Fruit fly (Drosophila melanogaster): Measurements from ENCODE around the gene Sol1.

The Sol1 gene

dm6 chr3R:12448889-12449314, 62.9 kb downstream of the Sol1 start, which contains the start of gene CG18549 (continued):
- TF ChIP-seq fd64A (GFP tag; optimal IDR thresholded peaks at IDR 0.05) = peak; percentile 100
- TF ChIP-seq NfI (GFP tag; optimal IDR thresholded peaks at IDR 0.05) = peak; percentile 100
- peak; percentile 62 for TF ChIP-seq tna (GFP tag; IDR thresholded peaks at IDR 0.05; ENCODE audit: partially characterized antibody)
- peak; percentile 99 for TF ChIP-seq Atf-2 (GFP tag; optimal IDR thresholded peaks at IDR 0.05)
- peak; percentile 76 for TF ChIP-seq bbx (GFP tag; IDR thresholded peaks at IDR 0.05; ENCODE audit: partially characterized antibody)
- TF ChIP-seq CG3163 (GFP tag; optimal IDR thresholded peaks at IDR 0.05) = peak; percentile 92
- peak; percentile 100 for TF ChIP-seq CG10147 (GFP tag; optimal IDR thresholded peaks at IDR 0.05)
- TF ChIP-seq org-1 (GFP tag; optimal IDR thresholded peaks at IDR 0.05) = peak; percentile 99
- TF ChIP-seq CG7372 (GFP tag; IDR thresholded peaks at IDR 0.05) = peak; percentile 100
- peak; percentile 100 for TF ChIP-seq sqz (GFP tag; optimal IDR thresholded peaks at IDR 0.05)
- peak; percentile 99 for TF ChIP-seq toy (GFP tag; IDR thresholded peaks at IDR 0.05)
- TF ChIP-seq Dref (GFP tag; IDR thresholded peaks at IDR 0.05) = peak; percentile 82
- peak; percentile 98 for TF ChIP-seq Usf (GFP tag; optimal IDR thresholded peaks at IDR 0.05)
- peak; percentile 100 for TF ChIP-seq CG11695 (GFP tag; IDR thresholded peaks at IDR 0.05)
- peak; percentile 100 for TF ChIP-seq sim (GFP tag; IDR thresholded peaks at IDR 0.05)
- peak; percentile 99 to 100 for TF ChIP-seq Hr51 (GFP tag; optimal IDR thresholded peaks at IDR 0.05)
- peak; percentile 100 for TF ChIP-seq CG1602 (GFP tag; optimal IDR thresholded peaks at IDR 0.05)
- peak; percentile 98 for TF ChIP-seq ac (GFP tag; optimal IDR thresholded peaks at IDR 0.05)
- TF ChIP-seq Asciz (GFP tag; optimal IDR thresholded peaks at IDR 0.05) = peak; percentile 100
- TF ChIP-seq zfh2 (GFP tag; optimal IDR thresholded peaks at IDR 0.05) = peak; percentile 98
- TF ChIP-seq CG17361 (GFP tag; IDR thresholded peaks at IDR 0.05) = peak; percentile 100
- TF ChIP-seq CG17385 (GFP tag; optimal IDR thresholded peaks at IDR 0.05) = peak; percentile 100
- peak; percentile 65 for TF ChIP-seq CG14860 (GFP tag; IDR thresholded peaks at IDR 0.05; ENCODE audit: partially characterized antibody)
- TF ChIP-seq PHDP (tag; optimal IDR thresholded peaks at IDR 0.05) = peak; percentile 100
- peak in 1 of 3 experiments; percentile 100 for TF ChIP-seq lola (GFP tag; optimal IDR thresholded peaks at IDR 0.05)
- peak; percentile 94 for TF ChIP-seq CG30020 (tag; optimal IDR thresholded peaks at IDR 0.05)
- peak; percentile 99 for TF ChIP-seq lbe (GFP tag; optimal IDR thresholded peaks at IDR 0.05)
- TF ChIP-seq bowl (GFP tag; IDR thresholded peaks at IDR 0.05) = peak; percentile 100
- peak; percentile 99 for TF ChIP-seq cwo (GFP tag; optimal IDR thresholded peaks at IDR 0.05)
- TF ChIP-seq twi (tag; optimal IDR thresholded peaks at IDR 0.05) = peak; percentile 99
- TF ChIP-seq Ada2b (GFP tag; IDR thresholded peaks at IDR 0.05) = peak; percentile 100
- TF ChIP-seq Mrtf (GFP tag; IDR thresholded peaks at IDR 0.05) = peak; percentile 99
- TF ChIP-seq Tbp (GFP tag; optimal IDR thresholded peaks at IDR 0.05) = peak; percentile 35
- no peak; the same call in 2 of the 3 replicates for TF ChIP-seq mld (GFP tag; IDR thresholded peaks at IDR 0.05; ENCODE audit: partially characterized antibody)
- no peak for TF ChIP-seq fru (optimal IDR thresholded peaks at IDR 0.05)
- TF ChIP-seq klu (GFP tag; IDR thresholded peaks at IDR 0.05) = peak; percentile 99
- TF ChIP-seq sd (tag; optimal IDR thresholded peaks at IDR 0.05) = peak; percentile 98
- peak; percentile 99 for TF ChIP-seq CG12071 (GFP tag; optimal IDR thresholded peaks at IDR 0.05)
- TF ChIP-seq CG31388 (GFP tag; optimal IDR thresholded peaks at IDR 0.05) = peak; percentile 99
- peak; percentile 94 for TF ChIP-seq CG2116 (GFP tag; optimal IDR thresholded peaks at IDR 0.05)
- peak; percentile 99 for TF ChIP-seq Dad (GFP tag; optimal IDR thresholded peaks at IDR 0.05)
- TF ChIP-seq psq (GFP tag; optimal IDR thresholded peaks at IDR 0.05) = peak; percentile 97
- peak; percentile 96 for TF ChIP-seq p53 (GFP tag; optimal IDR thresholded peaks at IDR 0.05)
- peak; percentile 100 for TF ChIP-seq CG13424 (tag; optimal IDR thresholded peaks at IDR 0.05)
- peak; percentile 99 for TF ChIP-seq CG12155 (GFP tag; optimal IDR thresholded peaks at IDR 0.05)
- peak; percentile 100 for TF ChIP-seq Xbp1 (GFP tag; optimal IDR thresholded peaks at IDR 0.05)
- peak; percentile 99 for TF ChIP-seq pho (GFP tag; optimal IDR thresholded peaks at IDR 0.05)
- TF ChIP-seq CG18262 (tag; optimal IDR thresholded peaks at IDR 0.05) = peak; percentile 100
- TF ChIP-seq da (GFP tag; optimal IDR thresholded peaks at IDR 0.05) = peak; percentile 97
- TF ChIP-seq fd102C (GFP tag; optimal IDR thresholded peaks at IDR 0.05) = peak; percentile 92
- peak; percentile 99 for TF ChIP-seq Ravus (GFP tag; IDR thresholded peaks at IDR 0.05)

Data from whole organism, embryonic.